Worm (Caenorhabditis elegans) whole organism, late embryonic: ENCODE measurements around the gene srv-12.

Source experiments
- F13H6.1 ChIP-seq: sonication (generic microtip); optimal IDR thresholded peaks from 2 replicates; lab custom pipeline; 2016; ENCODE audit warnings: missing genetic modification characterization, missing compliant biosample characterization
- ama-1 ChIP-seq: fragments of 150-350 bp; optimal IDR thresholded peaks from 2 replicates; lab custom pipeline; 2014
- ceh-18 ChIP-seq: sonication (generic microtip); optimal IDR thresholded peaks from 2 replicates; lab custom pipeline; 2016; ENCODE audit warnings: missing genetic modification characterization, missing compliant biosample characterization
- ceh-48 ChIP-seq: sonication (generic microtip); optimal IDR thresholded peaks from 2 replicates; lab custom pipeline; 2016; ENCODE audit warnings: missing genetic modification characterization, inconsistent platforms, missing compliant biosample characterization
- ceh-6 ChIP-seq: fragments of 200-800 bp; sonication (Bioruptor generic); optimal IDR thresholded peaks from 2 replicates; lab custom pipeline; 2018; ENCODE audit warnings: mild to moderate bottlenecking, missing genetic modification characterization, missing compliant biosample characterization
- ceh-9 ChIP-seq: sonication (generic microtip); optimal IDR thresholded peaks from 2 replicates; lab custom pipeline; 2016; ENCODE audit warnings: mild to moderate bottlenecking, missing genetic modification characterization, inconsistent platforms, missing compliant biosample characterization
- dmd-4 ChIP-seq: sonication (generic microtip); optimal IDR thresholded peaks from 2 replicates; lab custom pipeline; 2016; ENCODE audit warnings: borderline replicate concordance, missing genetic modification characterization, missing compliant biosample characterization
- hlh-30 ChIP-seq: sonication (generic microtip); optimal IDR thresholded peaks from 2 replicates; lab custom pipeline; 2017; ENCODE audit warnings: antibody characterized with exemption, missing genetic modification characterization, missing compliant biosample characterization; ENCODE audit not compliant: insufficient read depth
- nhr-11 ChIP-seq: fragments of 150-350 bp; optimal IDR thresholded peaks from 2 replicates; lab custom pipeline; 2014; ENCODE audit warnings: missing biosample characterization, missing genetic modification characterization
- nhr-232 ChIP-seq: sonication (generic microtip); optimal IDR thresholded peaks from 2 replicates; lab custom pipeline; 2016; ENCODE audit warnings: missing genetic modification characterization, missing compliant biosample characterization
- pha-4 ChIP-seq: fragments of 150-350 bp; optimal IDR thresholded peaks from 2 replicates; lab custom pipeline; 2018; ENCODE audit warnings: missing biosample characterization, missing genetic modification reagents, missing genetic modification characterization
- sox-4 ChIP-seq: sonication (generic microtip); optimal IDR thresholded peaks from 2 replicates; lab custom pipeline; 2017; ENCODE audit warnings: mild to moderate bottlenecking, missing genetic modification characterization, inconsistent platforms, missing compliant biosample characterization
- ttx-3 ChIP-seq: sonication (generic microtip); optimal IDR thresholded peaks from 2 replicates; lab custom pipeline; 2016; ENCODE audit warnings: missing genetic modification reagents, missing genetic modification characterization, missing compliant biosample characterization
- unc-86 ChIP-seq: sonication (generic microtip); optimal IDR thresholded peaks from 2 replicates; lab custom pipeline; 2016; ENCODE audit warnings: missing genetic modification characterization, missing compliant biosample characterization

DNA sequence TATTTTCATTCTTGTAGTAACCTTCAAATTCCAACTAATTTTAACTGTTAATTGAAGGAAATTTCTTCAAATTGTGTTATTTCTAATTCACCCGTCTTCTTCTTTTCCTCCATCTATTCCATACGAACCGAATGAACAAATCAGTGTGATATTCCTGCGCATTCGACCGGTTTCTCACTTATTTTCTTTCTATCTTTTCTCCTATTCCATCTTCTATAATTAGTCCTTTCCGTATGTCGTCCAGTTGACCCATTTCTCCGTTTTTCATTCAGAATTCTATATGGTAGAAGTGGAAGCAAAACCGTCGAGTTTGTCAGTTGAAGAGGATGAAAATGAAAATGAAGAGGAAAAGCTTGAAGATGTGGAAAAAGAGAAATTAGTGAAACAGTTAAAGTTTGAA, 43.9 kb downstream of the srv-12 start, which contains the start of gene magu-4:
- TF ChIP-seq ceh-6 (GFP tag; lab: Kevin White, UChicago), result no peak
- TF ChIP-seq nhr-11 (tag; lab: Kevin White, UChicago), result no peak
- TF ChIP-seq dmd-4 (tag; lab: Kevin White, UChicago), result no peak
- no peak for TF ChIP-seq sox-4 (tag; lab: Kevin White, UChicago)
- no peak for TF ChIP-seq ama-1
- TF ChIP-seq hlh-30, result no peak
- no peak for TF ChIP-seq ttx-3 (tag; lab: Kevin White, UChicago)
- TF ChIP-seq unc-86 (tag; lab: Kevin White, UChicago), result no peak
- TF ChIP-seq ceh-18 (tag; lab: Kevin White, UChicago), result no peak
- no peak for TF ChIP-seq pha-4
- no peak for TF ChIP-seq ceh-48
- TF ChIP-seq nhr-232 (tag; lab: Kevin White, UChicago), result no peak
- no peak for TF ChIP-seq ceh-9 (tag; lab: Kevin White, UChicago)
- TF ChIP-seq F13H6.1 (tag; lab: Kevin White, UChicago), result no peak
